Fruit fly (Drosophila melanogaster): Measurements from ENCODE around the gene Ipo9.

The Ipo9 gene

DNA sequence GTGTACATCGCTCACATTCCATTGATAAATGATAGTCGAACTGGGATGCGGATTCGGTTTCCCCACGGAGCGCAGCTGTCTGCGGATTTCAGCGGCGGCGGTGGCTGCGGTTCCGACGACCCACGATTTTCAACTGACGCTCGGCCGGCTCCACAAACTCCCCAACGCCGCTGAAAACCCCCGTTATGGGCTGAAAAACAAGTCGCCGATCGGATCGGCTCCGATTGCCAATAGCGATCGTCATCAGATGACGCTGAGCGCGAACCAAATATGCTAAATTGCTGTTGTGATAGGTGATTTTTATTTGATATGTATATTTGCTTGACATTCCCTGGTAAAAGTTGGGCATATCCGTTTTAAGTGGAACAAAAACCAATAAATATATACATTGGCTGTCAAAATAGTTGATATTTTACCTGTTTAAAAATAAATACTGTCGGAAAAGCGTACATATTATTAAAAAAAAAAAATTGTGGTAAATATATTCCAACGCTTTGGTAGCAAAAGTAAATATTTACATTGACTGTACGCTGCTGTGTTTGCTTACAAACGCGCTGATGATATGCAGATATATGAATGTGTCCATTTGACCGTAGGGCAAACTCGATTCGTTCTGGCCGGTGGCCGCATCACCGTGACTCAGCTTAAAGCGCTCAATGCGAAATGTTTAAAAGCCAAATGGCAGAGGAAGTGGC is 42.0 kb downstream of the Ipo9 start:
- peak; percentile 73 for TF ChIP-seq OdsH (GFP tag; optimal IDR thresholded peaks at IDR 0.05)
- peak; percentile 67 for TF ChIP-seq Sp1 (GFP tag; optimal IDR thresholded peaks at IDR 0.05)
- TF ChIP-seq Hr78 (GFP tag; optimal IDR thresholded peaks at IDR 0.05) = no peak
- peak; percentile 76 for TF ChIP-seq h (GFP tag; optimal IDR thresholded peaks at IDR 0.05)
- TF ChIP-seq br (GFP tag; optimal IDR thresholded peaks at IDR 0.05) = peak; percentile 76
- no peak for TF ChIP-seq Mio (GFP tag; optimal IDR thresholded peaks at IDR 0.05)
- peak; percentile 31 for TF ChIP-seq CG9705 (GFP tag; optimal IDR thresholded peaks at IDR 0.05)
- TF ChIP-seq CG32264 (GFP tag; optimal IDR thresholded peaks at IDR 0.05) = peak; percentile 41
- TF ChIP-seq woc (GFP tag; optimal IDR thresholded peaks at IDR 0.05) = peak; percentile 45
- no peak for TF ChIP-seq GATAd (GFP tag; optimal IDR thresholded peaks at IDR 0.05)
- peak; percentile 54 for TF ChIP-seq Hnf4 (GFP tag; optimal IDR thresholded peaks at IDR 0.05)
- TF ChIP-seq pan (optimal IDR thresholded peaks at IDR 0.05) = no peak
- no peak for TF ChIP-seq brk (GFP tag; optimal IDR thresholded peaks at IDR 0.05)
- no peak for TF ChIP-seq jim (GFP tag; optimal IDR thresholded peaks at IDR 0.05)
- TF ChIP-seq ey (GFP tag; optimal IDR thresholded peaks at IDR 0.05) = peak; percentile 76
- peak; percentile 24 for TF ChIP-seq Jra (GFP tag; optimal IDR thresholded peaks at IDR 0.05)
- no peak for TF ChIP-seq sage (GFP tag; optimal IDR thresholded peaks at IDR 0.05)
- no peak for TF ChIP-seq tai (GFP tag; optimal IDR thresholded peaks at IDR 0.05)
- TF ChIP-seq fru (GFP tag; optimal IDR thresholded peaks at IDR 0.05) = peak; percentile 75
- peak; percentile 69 for TF ChIP-seq psq (GFP tag; optimal IDR thresholded peaks at IDR 0.05)
- no peak for TF ChIP-seq lola (GFP tag; optimal IDR thresholded peaks at IDR 0.05)
- TF ChIP-seq sv (GFP tag; optimal IDR thresholded peaks at IDR 0.05) = peak; percentile 31
- TF ChIP-seq usp (GFP tag; optimal IDR thresholded peaks at IDR 0.05) = no peak
- no peak for TF ChIP-seq Abd-B (GFP tag; optimal IDR thresholded peaks at IDR 0.05)
- TF ChIP-seq N (GFP tag; optimal IDR thresholded peaks at IDR 0.05) = no peak
- TF ChIP-seq Rel (GFP tag; optimal IDR thresholded peaks at IDR 0.05) = no peak
- TF ChIP-seq Rel (tag; optimal IDR thresholded peaks at IDR 0.05) = peak; percentile 100
- peak; percentile 74 for TF ChIP-seq HLH106 (tag; optimal IDR thresholded peaks at IDR 0.05)
- TF ChIP-seq foxo (GFP tag; optimal IDR thresholded peaks at IDR 0.05) = peak in 1 of 2 experiments; percentile 74
- peak; percentile 68 for TF ChIP-seq dmrt93B (GFP tag; optimal IDR thresholded peaks at IDR 0.05)
- no peak for TF ChIP-seq dsf (GFP tag; optimal IDR thresholded peaks at IDR 0.05; ENCODE audit: borderline replicate concordance)
- no peak for TF ChIP-seq Myc (optimal IDR thresholded peaks at IDR 0.05)
- TF ChIP-seq CrebA (GFP tag; optimal IDR thresholded peaks at IDR 0.05; ENCODE audit: borderline replicate concordance) = no peak
- no peak for TF ChIP-seq Hr83 (GFP tag; optimal IDR thresholded peaks at IDR 0.05; ENCODE audit: poor library complexity, severe bottlenecking)
- TF ChIP-seq Vsx2 (GFP tag; optimal IDR thresholded peaks at IDR 0.05; ENCODE audit: partially characterized antibody) = no peak
- no peak for TF ChIP-seq Dif (GFP tag; optimal IDR thresholded peaks at IDR 0.05; ENCODE audit: partially characterized antibody)
- no peak for TF ChIP-seq Dfd (GFP tag; optimal IDR thresholded peaks at IDR 0.05)
- peak; percentile 76 for TF ChIP-seq rgr (GFP tag; optimal IDR thresholded peaks at IDR 0.05)

DNA sequence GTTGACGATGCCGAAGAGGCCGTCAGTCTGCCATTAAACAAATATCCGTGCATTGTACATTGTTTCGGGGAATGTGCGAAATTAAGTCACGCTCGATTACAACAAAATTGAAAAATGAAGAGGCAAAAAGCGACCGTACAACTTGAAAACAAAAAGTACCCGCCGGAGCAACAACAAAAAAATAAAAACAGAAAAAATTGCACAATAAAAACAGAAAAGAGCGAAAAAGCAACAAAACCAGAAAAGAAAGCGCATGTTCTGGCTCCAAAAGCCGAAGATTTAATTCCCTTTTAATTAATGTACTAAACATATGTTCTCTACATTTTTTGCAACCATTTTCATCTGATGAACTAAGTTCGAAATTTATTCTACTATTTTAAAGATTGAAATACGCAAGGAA is 44.2 kb downstream of the Ipo9 start:
- peak; percentile 1 for TF ChIP-seq dmrt93B (GFP tag; optimal IDR thresholded peaks at IDR 0.05)
- TF ChIP-seq HLH106 (tag; optimal IDR thresholded peaks at IDR 0.05) = peak; percentile 21
- peak; percentile 77 for TF ChIP-seq Sp1 (GFP tag; optimal IDR thresholded peaks at IDR 0.05)
- TF ChIP-seq Rel (GFP tag; optimal IDR thresholded peaks at IDR 0.05) = no peak
- peak; percentile 92 for TF ChIP-seq Rel (tag; optimal IDR thresholded peaks at IDR 0.05)
- no peak for TF ChIP-seq CG32264 (GFP tag; optimal IDR thresholded peaks at IDR 0.05)

DNA sequence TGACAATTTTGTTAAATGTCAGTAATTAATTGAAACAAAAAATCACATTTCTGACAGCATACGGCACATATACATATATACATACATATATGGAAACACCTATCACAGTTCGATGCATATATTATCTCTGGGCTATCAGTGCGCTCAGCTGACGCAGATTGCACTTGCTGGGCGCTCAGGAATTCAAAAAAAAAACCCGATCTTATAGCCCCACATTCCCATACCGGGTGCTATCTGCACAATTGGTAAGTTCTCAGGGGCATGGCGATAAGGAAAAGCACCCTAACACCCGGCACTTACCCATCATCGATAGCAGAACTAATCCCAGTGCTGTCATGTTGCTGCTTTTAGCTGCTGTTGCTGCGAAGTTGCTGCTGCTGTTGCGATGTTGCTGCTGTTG is 45.0 kb downstream of the Ipo9 start:
- TF ChIP-seq lola (GFP tag; optimal IDR thresholded peaks at IDR 0.05) (no peak), Mio (GFP tag; optimal IDR thresholded peaks at IDR 0.05) (no peak), br (GFP tag; optimal IDR thresholded peaks at IDR 0.05) (no peak), jim (GFP tag; optimal IDR thresholded peaks at IDR 0.05) (peak; percentile 48), Rel (GFP tag; optimal IDR thresholded peaks at IDR 0.05) (no peak), Rel (tag; optimal IDR thresholded peaks at IDR 0.05) (peak; percentile 81)
